Worm (Caenorhabditis elegans): ENCODE results near the gene spi-1.
A peak's percentile ranks its signal among the peaks of the same experiment; 100 is the strongest.

The spi-1 gene

ce11 chrII:7478487-7479234 lies 17.4 kb upstream of the spi-1 start, which contains the start of the genes aka-1 and ubc-6 (continued):
- TF ChIP-seq jun-1 (tag; optimal IDR thresholded peaks at IDR 0.05) (peak; percentile 78), sptf-1 (tag; optimal IDR thresholded peaks at IDR 0.05) (no peak), fkh-8 (tag; optimal IDR thresholded peaks at IDR 0.05) (peak; percentile 78), efl-1 (optimal IDR thresholded peaks at IDR 0.05) (peak; percentile 74 to 76), efl-1 (GFP tag; optimal IDR thresholded peaks at IDR 0.05 in 1 of 2) (peak; percentile 67 to 96), lir-3 (tag; optimal IDR thresholded peaks at IDR 0.05; ENCODE audit: poor library complexity) (peak; percentile 71), fkh-4 (tag; optimal IDR thresholded peaks at IDR 0.05; ENCODE audit: borderline replicate concordance) (no peak), ceh-90 (tag; optimal IDR thresholded peaks at IDR 0.05) (no peak), nhr-19 (GFP tag; conservative IDR thresholded peaks at IDR 0.05) (peak; percentile 92), hpl-2 (GFP tag; optimal IDR thresholded peaks at IDR 0.05) (no peak), nhr-85 (tag) (peak; percentile 93), unc-62 (GFP tag; optimal IDR thresholded peaks at IDR 0.05) (no peak), ceh-88 (GFP tag; IDR thresholded peaks at IDR 0.05) (peak; percentile 72), mef-2 (tag; optimal IDR thresholded peaks at IDR 0.05) (no peak), mep-1 (tag; optimal IDR thresholded peaks at IDR 0.05) (peak; percentile 80), efl-3 (GFP tag; optimal IDR thresholded peaks at IDR 0.05) (no peak), alr-1 (tag; optimal IDR thresholded peaks at IDR 0.05; ENCODE audit: borderline replicate concordance) (no peak), sox-4 (tag; optimal IDR thresholded peaks at IDR 0.05) (peak; percentile 57), isw-1 (GFP tag; IDR thresholded peaks at IDR 0.05) (peak; percentile 84), nhr-90 (tag; optimal IDR thresholded peaks at IDR 0.05; ENCODE audit: poor library complexity) (peak; percentile 91), nhr-77 (tag; optimal IDR thresholded peaks at IDR 0.05) (peak; percentile 82), pqm-1 (tag; optimal IDR thresholded peaks at IDR 0.05) (no peak), unc-130 (tag; optimal IDR thresholded peaks at IDR 0.05) (peak; percentile 33), nhr-20 (tag; optimal IDR thresholded peaks at IDR 0.05) (peak; percentile 88), ama-1 (optimal IDR thresholded peaks at IDR 0.05) (no peak), nhr-71 (tag; optimal IDR thresholded peaks at IDR 0.05) (peak; percentile 91), pax-3 (tag; optimal IDR thresholded peaks at IDR 0.05) (peak; percentile 79), unc-98 (GFP tag; IDR thresholded peaks at IDR 0.05) (no peak), mab-9 (GFP tag; IDR thresholded peaks at IDR 0.05) (peak; percentile 84), unc-86 (tag; optimal IDR thresholded peaks at IDR 0.05) (peak; percentile 82), zip-4 (GFP tag; optimal IDR thresholded peaks at IDR 0.05) (peak; percentile 50), C34B4.2 (tag; optimal IDR thresholded peaks at IDR 0.05) (no peak), blmp-1 (tag; optimal IDR thresholded peaks at IDR 0.05) (peak; percentile 49), aha-1 (tag; optimal IDR thresholded peaks at IDR 0.05) (no peak), lin-13 (GFP tag; optimal IDR thresholded peaks at IDR 0.05) (peak; percentile 54), egl-13 (tag; optimal IDR thresholded peaks at IDR 0.05) (peak; percentile 68), nhr-12 (tag; optimal IDR thresholded peaks at IDR 0.05) (no peak), sup-37 (GFP tag; optimal IDR thresholded peaks at IDR 0.05) (no peak), swsn-7 (tag; optimal IDR thresholded peaks at IDR 0.05) (peak; percentile 79), C16A3.4 (tag; optimal IDR thresholded peaks at IDR 0.05) (peak; percentile 78), zag-1 (tag; optimal IDR thresholded peaks at IDR 0.05) (no peak)

ce11 chrII:7483009-7483408 lies 13.0 kb upstream of the spi-1 start, which contains the start of gene cah-2:
cah-2 (minus strand) TSS chrII:7483109.
- no peak for TF ChIP-seq nhr-90 (tag; optimal IDR thresholded peaks at IDR 0.05; ENCODE audit: poor library complexity)

ce11 chrII:7489605-7490004 lies 6.4 kb upstream of the spi-1 start, which contains the start of gene D1022.9:
D1022.9 (minus strand) TSS chrII:7489705.
- no peak for TF ChIP-seq ceh-82 (tag; optimal IDR thresholded peaks at IDR 0.05)
- TF ChIP-seq lin-15B (tag; optimal IDR thresholded peaks at IDR 0.05): no peak
- TF ChIP-seq nhr-77 (tag; optimal IDR thresholded peaks at IDR 0.05): no peak

Data from whole organism, L1 larva.